Worm (Caenorhabditis elegans): ENCODE measurements around the gene cgt-1.

DNA sequence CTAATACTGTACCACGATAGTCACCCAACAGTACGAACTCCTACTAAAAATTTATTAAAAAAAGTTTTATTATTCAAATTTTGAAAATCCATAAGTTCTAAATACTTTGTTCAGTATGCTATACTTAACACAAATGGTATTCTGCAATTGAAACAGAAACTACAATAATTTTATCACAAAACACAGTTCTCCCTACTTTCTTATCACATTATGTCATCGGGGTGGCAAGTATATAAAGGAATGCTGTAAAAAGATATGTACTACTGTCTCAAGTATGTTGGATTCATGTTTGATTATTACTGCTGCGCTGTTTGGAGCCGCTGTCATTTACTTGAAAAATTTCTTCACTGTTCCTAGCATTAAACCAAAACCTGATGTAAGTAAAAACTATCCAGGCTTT, 32.5 kb upstream of the cgt-1 start, which contains the start of gene cdr-1:
- TF ChIP-seq pes-1 (GFP tag; IDR thresholded peaks at IDR 0.05) (no peak), aly-1 (tag; optimal IDR thresholded peaks at IDR 0.05) (no peak), tbx-11 (GFP tag; IDR thresholded peaks at IDR 0.05) (no peak), ama-1 (optimal IDR thresholded peaks at IDR 0.05) (no peak), F13C5.2 (tag; optimal IDR thresholded peaks at IDR 0.05) (no peak), ceh-13 (GFP tag; optimal IDR thresholded peaks at IDR 0.05) (no peak), tbx-37 (GFP tag; conservative IDR thresholded peaks at IDR 0.05) (no peak)

Data from whole organism, early embryonic.